Worm (Caenorhabditis elegans) whole organism, mixed stage, embryonic: ENCODE data around the gene F58G1.8.

Experiments
- ces-1 ChIP-seq: fragments of 150-350 bp; optimal IDR thresholded peaks from 2 replicates; lab custom pipeline; 2014; ENCODE audit warnings: missing biosample characterization, missing genetic modification reagents, missing genetic modification characterization
- lin-13 ChIP-seq: fragments of 150-350 bp; optimal IDR thresholded peaks from 2 replicates; lab custom pipeline; 2014; ENCODE audit warnings: missing biosample characterization, missing genetic modification characterization
- pha-4 ChIP-seq: fragments of 150-350 bp; optimal IDR thresholded peaks from 2 replicates; lab custom pipeline; 2018; ENCODE audit warnings: missing biosample characterization, missing genetic modification reagents, missing genetic modification characterization
- unc-39 ChIP-seq: fragments of 150-350 bp; optimal IDR thresholded peaks from 2 replicates; lab custom pipeline; 2014; ENCODE audit warnings: missing biosample characterization, missing genetic modification characterization
- unc-62 ChIP-seq: fragments of 150-350 bp; optimal IDR thresholded peaks from 2 replicates; lab custom pipeline; 2014; ENCODE audit warnings: missing biosample characterization, missing genetic modification reagents, missing genetic modification characterization

DNA sequence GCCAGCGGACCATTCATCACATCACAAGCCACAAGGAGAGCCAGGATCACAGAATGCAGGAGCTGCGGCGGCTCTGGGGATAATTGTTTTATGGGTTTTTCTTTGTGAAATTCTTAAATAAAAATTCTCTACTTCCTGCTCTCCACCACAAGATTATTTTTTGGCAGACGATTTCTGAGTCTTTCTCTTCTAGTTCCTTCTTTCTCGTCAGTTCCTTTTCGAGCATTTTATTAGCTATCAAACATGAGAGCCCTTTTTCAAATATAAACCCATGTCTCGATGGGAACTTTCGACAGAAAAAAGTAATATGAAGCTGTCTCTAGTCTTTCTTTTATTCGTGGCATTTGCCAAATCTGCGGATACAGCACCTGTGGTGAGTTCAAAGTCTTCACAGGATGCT lies 37.0 kb downstream of the F58G1.8 start, which contains the start of gene F35C5.3:
- TF ChIP-seq unc-39 (tag; lab: Kevin White, UChicago), result no peak
- no peak for TF ChIP-seq unc-62 (GFP tag; lab: Kevin White, UChicago)
- TF ChIP-seq ces-1 (GFP tag; lab: Kevin White, UChicago), result no peak
- TF ChIP-seq lin-13 (tag; lab: Kevin White, UChicago), result no peak
- no peak for TF ChIP-seq pha-4
